Fruit fly (Drosophila melanogaster) whole organism, wandering third instar larva: Measurements from ENCODE around the gene CG12592.

Source experiments
- Abd-B ChIP-seq: fragments of >200 bp; optimal IDR thresholded peaks from 2 replicates; lab custom pipeline; 2017; ENCODE audit warnings: missing biosample characterization, missing genetic modification characterization
- CG32264 ChIP-seq: fragments of 200-800 bp; sonication (Bioruptor generic); optimal IDR thresholded peaks from 2 replicates; lab custom pipeline; 2016; ENCODE audit warnings: missing biosample characterization, missing genetic modification characterization
- CG9705 ChIP-seq: fragments of 200-800 bp; sonication (Bioruptor generic); optimal IDR thresholded peaks from 2 replicates; lab custom pipeline; 2018; ENCODE audit warnings: missing biosample characterization, mild to moderate bottlenecking, missing genetic modification characterization
- CrebA ChIP-seq: fragments of 200-800 bp; sonication (Bioruptor generic); optimal IDR thresholded peaks from 2 replicates; lab custom pipeline; 2016; ENCODE audit warnings: missing biosample characterization, mild to moderate bottlenecking, missing genetic modification characterization, borderline replicate concordance
- Dfd ChIP-seq: fragments of >200 bp; optimal IDR thresholded peaks from 2 replicates; lab custom pipeline; 2017; ENCODE audit warnings: missing biosample characterization, missing genetic modification characterization
- Dif ChIP-seq: fragments of 200-275, 200-300 bp; sonication (Bioruptor generic); optimal IDR thresholded peaks from 2 replicates; lab custom pipeline; 2018; ENCODE audit warnings: missing biosample characterization, missing genetic modification characterization; ENCODE audit not compliant: partially characterized antibody
- GATAd ChIP-seq: sonication (Bioruptor generic); optimal IDR thresholded peaks from 2 replicates; lab custom pipeline; 2016; ENCODE audit warnings: missing biosample characterization, missing genetic modification characterization
- HLH106 ChIP-seq: fragments of 200-800 bp; optimal IDR thresholded peaks from 3 replicates; lab custom pipeline; 2019; ENCODE audit warnings: missing biosample characterization, mild to moderate bottlenecking, missing genetic modification characterization, moderate library complexity
- Hnf4 ChIP-seq: fragments of 200-800 bp; sonication (Bioruptor generic); optimal IDR thresholded peaks from 2 replicates; lab custom pipeline; 2016; ENCODE audit warnings: missing biosample characterization, mild to moderate bottlenecking, missing genetic modification characterization
- Hr83 ChIP-seq: fragments of 200-300 bp; sonication (Bioruptor generic); optimal IDR thresholded peaks from 2 replicates; lab custom pipeline; 2016; ENCODE audit warnings: missing biosample characterization, mild to moderate bottlenecking, missing genetic modification characterization, moderate library complexity; ENCODE audit not compliant: poor library complexity, severe bottlenecking
- Jra ChIP-seq: sonication (Bioruptor generic); optimal IDR thresholded peaks from 2 replicates; lab custom pipeline; 2016; ENCODE audit warnings: missing biosample characterization, missing genetic modification characterization
- Myc ChIP-seq: fragments of >200 bp; optimal IDR thresholded peaks from 2 replicates; lab custom pipeline; 2017
- OdsH ChIP-seq: fragments of 200-800 bp; sonication (Bioruptor generic); optimal IDR thresholded peaks from 2 replicates; lab custom pipeline; 2016; ENCODE audit warnings: missing biosample characterization, mild to moderate bottlenecking, missing genetic modification characterization
- Rel ChIP-seq, 2 experiments: fragments of 200-800 bp; sonication (Bioruptor generic) in 1 of 2; optimal IDR thresholded peaks; 2 replicates in 1 of 2; 3 replicates in 1 of 2; lab custom pipeline; 2016 to 2019; ENCODE audit warnings: mild to moderate bottlenecking in 2 of 2, missing biosample characterization in 2 of 2, missing genetic modification characterization in 2 of 2, moderate library complexity in 1 of 2
- Sp1 ChIP-seq: fragments of 200-800 bp; sonication (Bioruptor generic); optimal IDR thresholded peaks from 3 replicates; lab custom pipeline; 2019; ENCODE audit warnings: missing biosample characterization, mild to moderate bottlenecking, missing genetic modification characterization, moderate library complexity
- br ChIP-seq: fragments of 200-800 bp; sonication (Bioruptor generic); optimal IDR thresholded peaks from 2 replicates; lab custom pipeline; 2016; ENCODE audit warnings: missing biosample characterization, missing genetic modification characterization
- brk ChIP-seq: fragments of 200-800 bp; sonication (Bioruptor generic); optimal IDR thresholded peaks from 2 replicates; lab custom pipeline; 2016; ENCODE audit warnings: missing biosample characterization, mild to moderate bottlenecking, missing genetic modification characterization
- dl ChIP-seq, 2 experiments: fragments of 175-275, 200-275 bp in 1 of 2; fragments of 200-275 bp in 1 of 2; sonication (Bioruptor generic); optimal IDR thresholded peaks; lab custom pipeline; 2018; ENCODE audit warnings: mild to moderate bottlenecking in 2 of 2, missing biosample characterization in 2 of 2, missing genetic modification characterization in 2 of 2, moderate library complexity in 2 of 2; ENCODE audit not compliant: partially characterized antibody in 2 of 2, insufficient read depth in 1 of 2
- dmrt93B ChIP-seq: fragments of 200-800 bp; sonication (Bioruptor generic); optimal IDR thresholded peaks from 2 replicates; lab custom pipeline; 2018; ENCODE audit warnings: missing biosample characterization, mild to moderate bottlenecking, missing genetic modification characterization
- foxo ChIP-seq, 2 experiments: fragments of 200-800 bp; sonication (Bioruptor generic); optimal IDR thresholded peaks; 2 replicates in 1 of 2; 3 replicates in 1 of 2; lab custom pipeline; 2016 to 2017; ENCODE audit warnings: missing biosample characterization in 2 of 2, missing genetic modification characterization in 2 of 2
- fru ChIP-seq: fragments of 200-800 bp; sonication (Bioruptor generic); optimal IDR thresholded peaks from 3 replicates; lab custom pipeline; 2016; ENCODE audit warnings: missing biosample characterization, mild to moderate bottlenecking, missing genetic modification characterization
- h ChIP-seq: fragments of 200-800 bp; sonication (Bioruptor generic); optimal IDR thresholded peaks from 3 replicates; lab custom pipeline; 2016; ENCODE audit warnings: missing biosample characterization, mild to moderate bottlenecking, missing genetic modification characterization
- jim ChIP-seq: fragments of 175-275, 200-325 bp; sonication (Bioruptor generic); optimal IDR thresholded peaks from 2 replicates; lab custom pipeline; 2016; ENCODE audit warnings: missing biosample characterization, mild to moderate bottlenecking, missing genetic modification characterization
- lola ChIP-seq: fragments of >200 bp; optimal IDR thresholded peaks from 2 replicates; lab custom pipeline; 2017; ENCODE audit warnings: missing biosample characterization, missing genetic modification characterization
- psq ChIP-seq: fragments of 200-800 bp; sonication (Bioruptor generic); optimal IDR thresholded peaks from 3 replicates; lab custom pipeline; 2017; ENCODE audit warnings: missing biosample characterization, mild to moderate bottlenecking, missing genetic modification characterization, moderate library complexity
- rgr ChIP-seq: fragments of 200-800 bp; sonication (Bioruptor generic); optimal IDR thresholded peaks from 3 replicates; lab custom pipeline; 2016; ENCODE audit warnings: missing biosample characterization, mild to moderate bottlenecking, missing genetic modification characterization
- sage ChIP-seq: fragments of 200-800 bp; sonication (Bioruptor generic); optimal IDR thresholded peaks from 2 replicates; lab custom pipeline; 2016; ENCODE audit warnings: missing biosample characterization, mild to moderate bottlenecking, missing genetic modification characterization
- usp ChIP-seq: fragments of >200 bp; optimal IDR thresholded peaks from 2 replicates; lab custom pipeline; 2017; ENCODE audit warnings: missing biosample characterization, missing genetic modification characterization
- woc ChIP-seq: sonication (Bioruptor generic); optimal IDR thresholded peaks from 2 replicates; lab custom pipeline; 2016; ENCODE audit warnings: missing biosample characterization, mild to moderate bottlenecking, missing genetic modification characterization

The CG12592 gene

DNA sequence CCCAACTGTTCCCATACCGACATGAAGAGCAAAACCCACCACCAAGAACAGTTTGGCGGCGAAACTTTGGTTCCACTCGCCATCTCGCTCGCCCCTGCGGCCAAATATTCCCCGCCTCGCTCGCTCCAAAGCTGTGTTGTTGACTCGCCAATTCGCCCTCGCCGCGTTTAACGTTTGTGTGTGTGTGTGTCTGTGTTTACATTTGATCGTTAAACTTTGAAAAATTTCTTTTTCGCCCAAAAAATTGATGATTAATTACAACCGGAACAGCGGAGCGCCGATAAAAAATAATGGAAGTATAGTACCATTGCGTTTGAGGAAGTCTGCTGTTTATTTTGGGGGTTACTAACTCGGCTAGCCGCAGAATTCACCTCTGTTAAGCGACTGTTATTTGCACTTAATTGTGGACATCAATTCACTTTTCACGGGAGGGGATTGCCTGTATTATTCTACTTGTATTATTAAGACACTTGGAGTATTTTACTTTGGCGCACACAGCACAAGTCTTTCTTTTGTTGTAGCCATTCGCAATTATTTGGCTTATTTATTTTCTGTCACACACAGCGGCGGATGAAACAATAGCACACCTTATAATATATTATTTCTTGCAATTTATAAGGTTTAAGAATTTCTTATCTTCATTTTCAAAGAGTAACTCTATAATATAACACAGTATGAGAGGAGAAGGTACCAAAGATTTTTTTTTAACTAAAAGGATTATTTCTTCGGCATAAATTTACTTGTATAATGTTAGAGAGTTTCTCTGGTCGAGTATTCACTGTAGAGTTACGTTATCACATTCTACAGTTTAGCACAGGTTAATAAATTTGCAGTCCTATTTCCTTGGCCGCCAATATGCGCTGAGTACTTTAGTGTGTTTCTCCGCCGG lies 12.8 kb downstream of the CG12592 start (continued):
- TF ChIP-seq CG9705 (GFP tag; lab: Kevin White, UChicago) (peak; percentile 15), Dfd (no peak), dmrt93B (GFP tag; lab: Kevin White, UChicago) (peak; percentile 69), GATAd (GFP tag; lab: Kevin White, UChicago) (no peak)

DNA sequence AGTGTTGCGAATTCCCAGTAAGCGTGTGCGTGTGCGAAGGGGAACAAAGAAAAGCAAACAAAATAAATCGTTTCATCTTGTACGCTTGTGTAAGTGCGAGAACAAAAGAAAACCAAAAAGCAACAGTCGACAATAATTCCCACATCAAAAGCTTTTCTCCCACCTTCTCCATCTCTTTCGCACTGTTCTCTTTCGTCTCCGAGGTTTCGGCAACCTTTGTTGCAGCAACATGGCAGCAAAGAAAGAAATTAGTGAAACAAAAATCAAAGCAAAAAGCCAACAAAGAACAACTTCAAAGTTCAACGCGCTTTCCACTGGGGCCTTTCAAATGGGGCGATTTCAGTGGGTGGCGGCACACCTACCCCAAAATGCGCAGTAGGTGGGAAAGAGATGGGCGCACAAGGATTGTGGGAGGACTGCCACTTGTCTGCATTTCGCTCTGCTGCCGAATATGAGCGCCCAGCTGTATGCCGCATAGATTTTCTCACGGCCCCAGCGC lies 13.9 kb downstream of the CG12592 start:
- no peak for TF ChIP-seq Dif (GFP tag; lab: Kevin White, UChicago)
- TF ChIP-seq Rel (GFP tag; optimal IDR thresholded peaks at IDR 0.05; lab: Kevin White, UChicago), result peak; percentile 81
- peak; percentile 81 for TF ChIP-seq Rel (tag; optimal IDR thresholded peaks at IDR 0.05; lab: Kevin White, UChicago)
- no peak for TF ChIP-seq h
- peak; percentile 87 for TF ChIP-seq CrebA (GFP tag; lab: Kevin White, UChicago)
- peak; percentile 55 for TF ChIP-seq jim (GFP tag; lab: Kevin White, UChicago)
- TF ChIP-seq woc (GFP tag; lab: Kevin White, UChicago), result no peak
- TF ChIP-seq Hnf4 (GFP tag; lab: Kevin White, UChicago), result peak; percentile 19
- peak in 1 of 2 experiments; percentile 68 for TF ChIP-seq foxo (GFP tag; optimal IDR thresholded peaks at IDR 0.05; lab: Kevin White, UChicago)
- TF ChIP-seq brk (GFP tag; lab: Kevin White, UChicago), result no peak
- no peak for TF ChIP-seq lola
- TF ChIP-seq CG9705 (GFP tag; lab: Kevin White, UChicago), result peak; percentile 65
- TF ChIP-seq OdsH (GFP tag; lab: Kevin White, UChicago), result no peak
- no peak for TF ChIP-seq dl (GFP tag; optimal IDR thresholded peaks at IDR 0.05; lab: Kevin White, UChicago; ENCODE audit: insufficient read depth in 1 of 2, partially characterized antibody in 2 of 2)
- TF ChIP-seq fru, result no peak
- TF ChIP-seq rgr, result no peak
- peak; percentile 93 for TF ChIP-seq Sp1 (GFP tag; lab: Kevin White, UChicago)
- no peak for TF ChIP-seq GATAd (GFP tag; lab: Kevin White, UChicago)
- peak; percentile 22 for TF ChIP-seq CG32264
- TF ChIP-seq sage (GFP tag; lab: Kevin White, UChicago), result peak; percentile 76
- TF ChIP-seq psq (GFP tag; lab: Kevin White, UChicago), result peak; percentile 72
- TF ChIP-seq Jra (GFP tag; lab: Kevin White, UChicago), result no peak
- TF ChIP-seq Dfd, result no peak

DNA sequence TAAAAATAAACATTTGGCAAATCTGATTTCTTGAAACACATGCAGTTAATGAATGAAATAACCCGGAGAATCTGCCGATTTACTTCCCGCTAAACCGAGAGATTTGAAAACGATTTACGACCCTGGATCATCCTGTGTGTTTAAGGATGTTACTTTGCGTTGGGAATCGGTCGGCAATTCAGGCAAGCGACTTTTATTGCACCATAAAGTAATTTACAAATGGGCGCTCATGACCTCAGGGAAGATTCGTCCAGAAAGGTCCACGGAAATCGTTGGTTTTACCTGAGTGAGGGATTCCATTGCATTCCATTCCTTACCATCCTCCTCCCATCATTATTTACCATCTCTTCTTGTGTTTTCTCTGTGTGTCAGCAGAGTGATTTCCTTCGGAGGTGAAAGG lies 14.7 kb downstream of the CG12592 start:
- TF ChIP-seq fru (peak; percentile 41), psq (GFP tag; lab: Kevin White, UChicago) (peak; percentile 1), Jra (GFP tag; lab: Kevin White, UChicago) (no peak), CG32264 (no peak), Abd-B (no peak)
- TF ChIP-seq, all 38 proteins: peak for 2

DNA sequence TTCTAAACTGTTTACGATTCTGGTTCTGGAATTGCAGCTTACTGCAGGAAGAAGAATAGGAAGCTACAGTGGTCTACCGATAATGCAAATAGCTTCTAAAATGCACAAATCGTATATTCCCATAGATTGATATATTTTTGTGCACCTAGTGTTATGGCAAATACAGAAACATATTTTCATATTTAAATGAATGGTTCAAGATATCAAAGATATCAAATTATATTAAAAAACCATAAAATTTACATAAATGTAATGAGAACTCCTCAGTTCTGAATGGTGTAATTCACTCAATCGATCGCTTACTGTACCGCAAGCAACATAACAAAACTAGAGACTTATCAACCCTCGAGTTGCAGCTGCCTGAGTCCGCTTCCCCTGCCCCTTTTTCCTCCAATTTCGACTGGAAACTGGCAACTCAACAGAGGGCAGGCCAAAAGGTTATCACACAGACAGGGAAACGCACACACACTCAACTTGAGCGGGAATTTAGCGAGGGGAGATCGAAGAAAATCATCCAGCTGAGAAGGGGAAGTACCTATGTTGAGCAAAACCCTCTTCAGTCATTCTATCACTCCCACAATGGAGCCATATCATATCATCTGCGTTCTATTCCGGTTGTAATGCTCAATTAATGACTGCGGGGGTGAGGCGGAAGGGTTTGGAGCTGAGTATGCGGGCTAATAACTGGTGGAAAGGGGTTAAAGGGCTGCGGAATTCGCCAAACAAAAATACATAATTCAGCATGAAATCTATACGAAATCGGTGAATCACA lies 16.0 kb downstream of the CG12592 start:
- TF ChIP-seq Hr83 (GFP tag; lab: Kevin White, UChicago) (no peak), GATAd (GFP tag; lab: Kevin White, UChicago) (no peak), fru (peak; percentile 33), OdsH (GFP tag; lab: Kevin White, UChicago) (peak; percentile 16), sage (GFP tag; lab: Kevin White, UChicago) (no peak), foxo (GFP tag; optimal IDR thresholded peaks at IDR 0.05; lab: Kevin White, UChicago) (peak in 1 of 2 experiments; percentile 44), br (GFP tag; lab: Kevin White, UChicago) (no peak), h (peak; percentile 41), Sp1 (GFP tag; lab: Kevin White, UChicago) (peak; percentile 3), woc (GFP tag; lab: Kevin White, UChicago) (peak; percentile 2), Myc (lab: Kevin White, UChicago) (no peak), HLH106 (peak; percentile 9), usp (GFP tag; lab: Kevin White, UChicago) (no peak), psq (GFP tag; lab: Kevin White, UChicago) (peak; percentile 12), Rel (GFP tag; optimal IDR thresholded peaks at IDR 0.05; lab: Kevin White, UChicago) (no peak), Rel (tag; optimal IDR thresholded peaks at IDR 0.05; lab: Kevin White, UChicago) (peak; percentile 24)
